Worm (Caenorhabditis elegans): ENCODE data around the gene ndua-12.

ndua-12 gene

DNA sequence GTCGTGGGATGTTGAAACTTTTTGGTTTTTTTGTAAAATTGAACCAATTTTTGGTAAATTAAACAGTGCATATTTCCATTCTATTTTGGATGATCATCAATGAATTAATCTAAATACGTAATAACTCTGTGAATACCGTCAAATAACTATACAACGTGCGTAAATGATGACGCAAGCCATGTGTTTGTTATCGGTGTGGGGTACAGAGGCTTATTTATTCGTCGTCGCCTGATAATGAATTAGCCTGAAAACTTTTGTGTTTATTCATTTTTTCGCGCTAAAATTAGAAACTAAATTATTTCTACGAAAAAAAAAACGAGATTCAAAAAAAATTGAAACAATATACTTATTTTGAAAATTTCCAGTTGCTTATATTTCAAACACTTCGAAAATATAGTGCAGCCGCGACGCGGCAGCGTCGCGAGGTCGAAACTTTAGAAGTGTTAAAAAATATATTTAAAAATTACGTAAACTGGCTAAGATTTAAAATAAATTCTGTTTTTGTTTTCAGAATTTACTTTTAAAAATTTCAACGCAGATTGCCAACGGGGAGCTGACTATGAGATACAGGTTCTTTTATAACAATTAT lies 29.3 kb upstream of the ndua-12 start:
- TF ChIP-seq fos-1 (tag; optimal IDR thresholded peaks at IDR 0.05) (peak; percentile 53), sem-4 (tag; optimal IDR thresholded peaks at IDR 0.05) (no peak)

- TF ChIP-seq blmp-1 (tag; optimal IDR thresholded peaks at IDR 0.05; ENCODE audit: insufficient read depth) (no peak), sma-9 (GFP tag; optimal IDR thresholded peaks at IDR 0.05) (peak; percentile 16), sma-9 (tag; optimal IDR thresholded peaks at IDR 0.05) (no peak)
Observed at ce11 chrIV:2747385-2748007, 27.9 kb upstream of the ndua-12 start.

- no peak for TF ChIP-seq nhr-23 (tag; optimal IDR thresholded peaks at IDR 0.05)
- no peak for TF ChIP-seq sem-4 (tag; optimal IDR thresholded peaks at IDR 0.05)
- TF ChIP-seq peb-1 (tag; optimal IDR thresholded peaks at IDR 0.05) = no peak
- no peak for TF ChIP-seq elt-1 (tag; optimal IDR thresholded peaks at IDR 0.05)
- TF ChIP-seq fos-1 (tag; optimal IDR thresholded peaks at IDR 0.05) = no peak
- TF ChIP-seq sma-9 (GFP tag; optimal IDR thresholded peaks at IDR 0.05) = no peak
- no peak for TF ChIP-seq sma-9 (tag; optimal IDR thresholded peaks at IDR 0.05)
- TF ChIP-seq unc-55 (GFP tag; optimal IDR thresholded peaks at IDR 0.05) = no peak
- TF ChIP-seq F13H6.1 (tag; optimal IDR thresholded peaks at IDR 0.05) = no peak
- no peak for TF ChIP-seq nhr-11 (tag; optimal IDR thresholded peaks at IDR 0.05)
- no peak for TF ChIP-seq zag-1 (tag; optimal IDR thresholded peaks at IDR 0.05)
Observed at ce11 chrIV:2742470-2743044, 22.9 kb upstream of the ndua-12 start, which contains the start of gene nhr-277. nhr-277 (plus strand) TSS chrIV:2742994.

- TF ChIP-seq egl-27 (tag; optimal IDR thresholded peaks at IDR 0.05) (no peak), ztf-1 (GFP tag; conservative IDR thresholded peaks at IDR 0.05) (no peak), nhr-12 (tag; optimal IDR thresholded peaks at IDR 0.05) (no peak), crh-2 (tag; optimal IDR thresholded peaks at IDR 0.05) (no peak), nhr-6 (tag; optimal IDR thresholded peaks at IDR 0.05) (no peak), zag-1 (tag; optimal IDR thresholded peaks at IDR 0.05) (no peak), ceh-16 (tag; optimal IDR thresholded peaks at IDR 0.05) (no peak), sma-9 (GFP tag; optimal IDR thresholded peaks at IDR 0.05) (no peak), sma-9 (tag; optimal IDR thresholded peaks at IDR 0.05) (no peak), aly-2 (tag; optimal IDR thresholded peaks at IDR 0.05) (no peak), C34F6.9 (tag; optimal IDR thresholded peaks at IDR 0.05) (no peak), nhr-77 (tag; optimal IDR thresholded peaks at IDR 0.05) (no peak), unc-62 (GFP tag; optimal IDR thresholded peaks at IDR 0.05) (no peak), lin-13 (GFP tag; optimal IDR thresholded peaks at IDR 0.05) (no peak), lsy-2 (tag; optimal IDR thresholded peaks at IDR 0.05) (no peak), F13H6.1 (tag; optimal IDR thresholded peaks at IDR 0.05) (no peak)
Observed at ce11 chrIV:2738466-2738865, 18.8 kb upstream of the ndua-12 start.

DNA sequence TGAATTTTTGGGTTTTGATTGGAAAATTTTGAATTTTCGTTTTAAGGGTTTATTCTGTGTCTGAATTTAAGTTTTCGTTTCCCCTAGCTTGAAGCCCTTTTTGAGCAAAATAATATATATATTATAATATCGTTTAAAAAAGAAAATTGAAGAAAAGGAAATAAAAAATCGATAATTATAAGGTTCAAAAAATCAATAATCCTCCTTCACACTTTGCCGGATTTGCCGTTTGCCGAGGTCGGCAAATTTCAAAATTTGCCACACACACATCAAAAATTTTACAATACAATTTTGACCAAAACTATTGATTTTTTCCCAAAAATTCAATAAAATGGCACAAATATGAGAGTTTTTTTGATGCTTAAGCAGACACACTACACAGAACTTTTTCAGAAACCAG lies 16.9 kb upstream of the ndua-12 start:
- no peak for TF ChIP-seq zag-1 (tag; optimal IDR thresholded peaks at IDR 0.05)
- TF ChIP-seq ztf-11 (tag; optimal IDR thresholded peaks at IDR 0.05) = no peak
- no peak for TF ChIP-seq Y55F3AM.14 (GFP tag; optimal IDR thresholded peaks at IDR 0.05)
- TF ChIP-seq unc-39 (tag; optimal IDR thresholded peaks at IDR 0.05) = no peak
- no peak for TF ChIP-seq nhr-11 (tag; optimal IDR thresholded peaks at IDR 0.05)
- TF ChIP-seq skn-1 (tag; optimal IDR thresholded peaks at IDR 0.05) = no peak
- TF ChIP-seq mbf-1 (tag; optimal IDR thresholded peaks at IDR 0.05) = no peak
- TF ChIP-seq egl-27 (tag; optimal IDR thresholded peaks at IDR 0.05) = no peak
- no peak for TF ChIP-seq nhr-12 (tag; optimal IDR thresholded peaks at IDR 0.05)
- TF ChIP-seq ceh-82 (tag; optimal IDR thresholded peaks at IDR 0.05) = no peak
- TF ChIP-seq peb-1 (tag; optimal IDR thresholded peaks at IDR 0.05) = no peak
- no peak for TF ChIP-seq nhr-10 (tag; optimal IDR thresholded peaks at IDR 0.05)
- no peak for TF ChIP-seq nhr-77 (tag; optimal IDR thresholded peaks at IDR 0.05)
- TF ChIP-seq nhr-21 (tag; optimal IDR thresholded peaks at IDR 0.05) = no peak
- TF ChIP-seq elt-3 (tag; optimal IDR thresholded peaks at IDR 0.05) = no peak
- no peak for TF ChIP-seq nhr-6 (tag; optimal IDR thresholded peaks at IDR 0.05)
- no peak for TF ChIP-seq crh-2 (tag; optimal IDR thresholded peaks at IDR 0.05)
- TF ChIP-seq C34F6.9 (tag; optimal IDR thresholded peaks at IDR 0.05) = no peak
